Worm (Caenorhabditis elegans) whole organism, young adult: ENCODE data around the gene lys-6.

Source experiments
- rcor-1 ChIP-seq: fragments of 200-800 bp; sonication (Bioruptor generic); IDR thresholded peaks from 2 replicates; pipeline ENCODE4 v1.3.6; 2022; ENCODE audit warnings: missing genetic modification reagents, missing genetic modification characterization, missing compliant biosample characterization
- unc-130 ChIP-seq: sonication (generic microtip); optimal IDR thresholded peaks from 2 replicates; lab custom pipeline; 2016; ENCODE audit warnings: missing genetic modification reagents, missing genetic modification characterization, missing compliant biosample characterization

DNA sequence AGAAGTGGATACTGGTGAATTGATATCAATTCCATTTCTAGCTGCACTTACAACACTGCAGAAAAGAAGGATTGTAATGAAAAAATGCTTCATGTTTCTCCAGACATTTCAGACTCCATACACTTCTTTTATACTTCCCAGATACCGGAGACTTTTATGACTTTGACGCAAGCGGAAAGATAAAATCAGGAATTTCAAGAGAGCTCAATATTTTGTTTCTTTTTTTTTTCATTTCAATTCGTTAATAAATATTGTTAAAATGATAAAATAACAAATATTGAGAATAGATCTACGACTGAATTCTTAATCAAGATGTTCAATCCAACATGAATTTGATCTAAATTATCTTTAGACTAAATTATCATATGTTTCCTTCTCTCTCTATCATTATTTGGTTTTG is 2.3 kb downstream of the lys-6 start, which contains the start of gene lys-5:
- no peak for TF ChIP-seq rcor-1 (GFP tag; lab: Robert Waterston, UW)
- no peak for TF ChIP-seq unc-130 (GFP tag; lab: Kevin White, UChicago)
